Worm (Caenorhabditis elegans) whole organism, early embryonic: Measurements from ENCODE around the gene F18C5.10.

Source experiments
- B0310.2 ChIP-seq: sonication (generic microtip); optimal IDR thresholded peaks from 2 replicates; lab custom pipeline; 2016; ENCODE audit warnings: mild to moderate bottlenecking, missing genetic modification characterization, missing compliant biosample characterization
- F13C5.2 ChIP-seq: sonication (generic microtip); optimal IDR thresholded peaks from 2 replicates; lab custom pipeline; 2017; ENCODE audit warnings: mild to moderate bottlenecking, missing genetic modification characterization, inconsistent platforms, missing compliant biosample characterization
- aly-1 ChIP-seq: sonication (generic microtip); optimal IDR thresholded peaks from 2 replicates; lab custom pipeline; 2016; ENCODE audit warnings: missing genetic modification characterization, missing compliant biosample characterization
- ama-1 ChIP-seq: fragments of 150-350 bp; optimal IDR thresholded peaks from 2 replicates; lab custom pipeline; 2014
- ceh-13 ChIP-seq: fragments of 200-800 bp; sonication (Bioruptor generic); optimal IDR thresholded peaks from 2 replicates; lab custom pipeline; 2018; ENCODE audit warnings: mild to moderate bottlenecking, missing genetic modification characterization, missing compliant biosample characterization
- ceh-36 ChIP-seq: sonication (generic microtip); optimal IDR thresholded peaks from 2 replicates; lab custom pipeline; 2016; ENCODE audit warnings: missing genetic modification characterization, inconsistent platforms, missing compliant biosample characterization
- ets-7 ChIP-seq: sonication (generic microtip); optimal IDR thresholded peaks from 2 replicates; lab custom pipeline; 2016; ENCODE audit warnings: missing genotype, missing genetic modification characterization, missing compliant biosample characterization
- flt-1 ChIP-seq: fragments of 200-800 bp; sonication (Bioruptor generic); IDR thresholded peaks from 2 replicates; pipeline ENCODE4 v1.3.6; 2022; ENCODE audit warnings: missing genetic modification characterization, missing compliant biosample characterization
- hmbx-1 ChIP-seq: sonication (generic microtip); optimal IDR thresholded peaks from 2 replicates; lab custom pipeline; 2016; ENCODE audit warnings: mild to moderate bottlenecking, missing genetic modification characterization, missing compliant biosample characterization
- hmg-4 ChIP-seq: fragments of 200-800 bp; sonication (Bioruptor generic); optimal IDR thresholded peaks from 2 replicates; lab custom pipeline; 2018; ENCODE audit warnings: mild to moderate bottlenecking, missing genetic modification characterization, missing compliant biosample characterization
- hnd-1 ChIP-seq: sonication (generic microtip); optimal IDR thresholded peaks from 2 replicates; lab custom pipeline; 2016; ENCODE audit warnings: missing genetic modification characterization, missing compliant biosample characterization
- pes-1 ChIP-seq: fragments of 200-800 bp; sonication (Bioruptor generic); IDR thresholded peaks from 2 replicates; pipeline ENCODE4 v1.3.6; 2022; ENCODE audit warnings: missing genetic modification reagents, missing genetic modification characterization, missing compliant biosample characterization
- scrt-1 ChIP-seq: fragments of 200-800 bp; sonication (Bioruptor generic); IDR thresholded peaks from 2 replicates; pipeline ENCODE4 v1.3.6; 2022; ENCODE audit warnings: missing genetic modification characterization, missing compliant biosample characterization
- sea-1 ChIP-seq: fragments of 200-800 bp; sonication (Bioruptor generic); conservative IDR thresholded peaks from 2 replicates; pipeline ENCODE4 v1.3.6; 2022; ENCODE audit warnings: missing genetic modification characterization, missing compliant biosample characterization
- tbx-11 ChIP-seq: fragments of 200-800 bp; sonication (Bioruptor generic); IDR thresholded peaks from 2 replicates; pipeline ENCODE4 v1.3.6; 2022; ENCODE audit warnings: missing genetic modification characterization, missing compliant biosample characterization
- tbx-37 ChIP-seq: fragments of 200-800 bp; sonication (Bioruptor generic); conservative IDR thresholded peaks from 2 replicates; pipeline ENCODE4 v1.3.6; 2022; ENCODE audit warnings: missing genetic modification reagents, missing genetic modification characterization, missing compliant biosample characterization
- tra-4 ChIP-seq: sonication (generic microtip); optimal IDR thresholded peaks from 2 replicates; lab custom pipeline; 2017; ENCODE audit warnings: missing genetic modification characterization, missing compliant biosample characterization

The F18C5.10 gene

DNA sequence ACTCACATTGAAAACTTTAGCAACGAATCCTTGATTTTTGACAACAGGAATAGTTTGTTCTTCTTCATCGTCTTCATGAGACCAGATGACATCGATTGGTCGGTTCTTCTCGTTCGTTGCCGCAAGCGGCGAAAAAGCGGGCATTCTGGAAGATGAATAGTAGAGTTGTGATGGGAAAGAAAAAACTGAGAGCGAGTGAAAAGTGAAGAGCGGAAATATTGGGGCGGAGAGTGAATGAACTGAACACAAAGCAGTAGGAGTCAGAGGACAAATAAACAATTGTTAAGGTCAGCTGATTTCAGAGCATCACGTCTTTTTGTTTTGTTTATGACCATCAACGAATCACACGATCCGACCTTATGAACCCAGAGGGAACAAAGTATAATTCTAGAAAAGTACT lies at the start of gene F18C5.10:
Gene F18C5.10 (minus strand): TSS at position 145 of the 400 bp plus-strand sequence.
- no peak for TF ChIP-seq hnd-1 (tag; lab: Kevin White, UChicago)
- no peak for TF ChIP-seq ets-7 (tag; lab: Kevin White, UChicago)
- no peak for TF ChIP-seq pes-1 (GFP tag; lab: Robert Waterston, UW)
- TF ChIP-seq ama-1 (lab: Kevin White, UChicago): no peak
- TF ChIP-seq aly-1 (tag; lab: Kevin White, UChicago): no peak
- no peak for TF ChIP-seq hmg-4
- TF ChIP-seq sea-1 (GFP tag; lab: Robert Waterston, UW): no peak
- no peak for TF ChIP-seq scrt-1
- no peak for TF ChIP-seq tbx-11 (GFP tag; lab: Robert Waterston, UW)
- TF ChIP-seq tra-4: no peak
- TF ChIP-seq flt-1 (GFP tag; lab: Robert Waterston, UW): no peak
- TF ChIP-seq F13C5.2 (tag; lab: Kevin White, UChicago): no peak
- no peak for TF ChIP-seq B0310.2
- no peak for TF ChIP-seq tbx-37
- TF ChIP-seq ceh-13 (GFP tag; lab: Kevin White, UChicago): no peak
- TF ChIP-seq ceh-36 (tag; lab: Kevin White, UChicago): no peak
- TF ChIP-seq hmbx-1 (tag; lab: Kevin White, UChicago): no peak

DNA sequence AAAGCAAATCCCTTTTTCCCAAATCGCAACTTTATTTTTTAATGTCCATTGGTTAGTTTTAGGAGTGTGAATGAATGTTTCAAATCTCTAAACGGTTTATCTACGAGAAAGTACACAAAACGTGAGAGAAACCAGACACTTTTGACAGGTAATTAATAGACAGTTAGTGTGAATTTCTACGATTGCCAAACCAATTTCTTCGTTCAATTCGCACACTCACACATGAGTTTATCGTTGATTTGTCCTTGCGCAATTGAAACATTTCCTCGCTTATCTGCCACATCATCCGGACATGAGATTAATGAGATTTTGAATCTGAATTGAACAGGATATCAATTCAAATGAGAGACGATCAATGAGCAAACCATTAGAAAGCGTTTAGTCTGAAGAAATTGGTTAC lies 49.0 kb upstream of the F18C5.10 start:
- TF ChIP-seq hnd-1 (tag; lab: Kevin White, UChicago) (no peak), ceh-36 (tag; lab: Kevin White, UChicago) (no peak), ceh-13 (GFP tag; lab: Kevin White, UChicago) (no peak), tbx-37 (no peak), sea-1 (GFP tag; lab: Robert Waterston, UW) (no peak), ets-7 (tag; lab: Kevin White, UChicago) (no peak), ama-1 (lab: Kevin White, UChicago) (no peak), tbx-11 (GFP tag; lab: Robert Waterston, UW) (no peak), hmg-4 (no peak), hmbx-1 (tag; lab: Kevin White, UChicago) (no peak), B0310.2 (no peak), scrt-1 (no peak), pes-1 (GFP tag; lab: Robert Waterston, UW) (no peak), aly-1 (tag; lab: Kevin White, UChicago) (no peak)

DNA sequence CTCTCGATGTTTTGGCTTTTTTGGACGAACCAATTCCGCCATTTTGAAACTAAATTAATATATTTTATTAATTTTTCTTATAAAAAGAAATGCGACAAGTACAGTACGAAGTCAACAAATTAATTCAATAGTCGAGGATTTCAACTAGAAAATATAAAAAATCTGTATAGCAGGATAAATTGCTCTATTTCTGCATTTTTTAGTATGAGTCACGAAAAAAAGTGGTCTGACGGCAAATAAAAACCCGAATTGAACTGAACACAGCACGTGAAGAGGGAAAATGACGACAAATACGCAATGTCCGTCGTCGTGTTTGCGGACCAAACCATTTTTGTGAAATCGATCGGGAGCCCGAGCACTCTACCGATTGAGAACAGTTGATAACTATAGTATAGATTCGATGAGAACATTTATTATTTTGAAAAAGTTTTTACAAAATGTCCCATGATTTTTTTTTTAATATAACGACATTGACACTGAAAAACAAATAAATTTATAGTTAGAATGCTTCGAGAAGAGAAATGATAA lies 48.1 kb upstream of the F18C5.10 start, which contains the start of gene epg-5:
Gene epg-5 (minus strand): TSS at position 51 of the 528 bp plus-strand sequence.
- TF ChIP-seq hnd-1 (tag; lab: Kevin White, UChicago) (no peak), hmg-4 (no peak), scrt-1 (no peak), ceh-36 (tag; lab: Kevin White, UChicago) (no peak), ceh-13 (GFP tag; lab: Kevin White, UChicago) (no peak), ets-7 (tag; lab: Kevin White, UChicago) (no peak)

DNA sequence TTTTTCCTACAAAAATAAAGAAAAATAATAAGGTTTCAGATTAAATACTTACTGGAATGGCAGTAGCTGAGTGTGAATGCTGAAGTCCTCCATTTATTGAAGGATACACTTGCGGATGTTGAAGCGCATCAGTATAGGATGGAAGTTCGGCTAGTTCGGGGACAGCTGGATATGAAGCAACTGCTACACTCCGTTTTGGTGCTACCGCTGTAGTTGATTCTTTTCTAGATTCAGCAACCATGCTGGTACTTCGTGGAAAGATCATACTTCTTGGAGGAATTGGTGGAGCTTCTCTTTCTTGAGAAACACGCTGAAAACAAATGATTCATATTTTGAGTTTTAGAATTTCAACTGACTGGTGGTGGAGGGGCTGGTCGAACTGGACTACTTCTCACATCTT lies 47.4 kb upstream of the F18C5.10 start:
- TF ChIP-seq ets-7 (tag; lab: Kevin White, UChicago) (no peak), ceh-36 (tag; lab: Kevin White, UChicago) (no peak), tbx-37 (no peak), ama-1 (lab: Kevin White, UChicago) (no peak), hmbx-1 (tag; lab: Kevin White, UChicago) (no peak), pes-1 (GFP tag; lab: Robert Waterston, UW) (no peak), F13C5.2 (tag; lab: Kevin White, UChicago) (no peak), sea-1 (GFP tag; lab: Robert Waterston, UW) (no peak), tra-4 (no peak), tbx-11 (GFP tag; lab: Robert Waterston, UW) (no peak), B0310.2 (no peak), ceh-13 (GFP tag; lab: Kevin White, UChicago) (no peak)

DNA sequence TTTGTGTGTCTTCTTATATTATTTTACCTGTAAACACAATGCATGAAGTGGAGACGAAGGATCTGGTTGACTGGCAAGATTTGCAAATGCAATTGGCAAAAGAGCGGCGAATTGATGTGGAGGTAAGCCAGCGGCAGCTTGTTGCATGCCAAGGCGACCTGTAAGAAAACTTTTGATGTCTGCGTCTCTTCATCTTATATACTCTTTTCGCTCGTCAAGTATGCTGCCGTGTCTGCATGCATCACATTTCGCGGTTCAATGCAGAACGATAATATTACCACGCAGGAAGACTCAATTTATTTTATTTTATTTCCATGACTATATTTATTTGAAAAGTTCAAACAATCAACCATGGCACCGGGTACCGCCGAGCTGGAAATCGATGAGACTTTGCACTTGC lies 39.7 kb upstream of the F18C5.10 start, which contains the start of gene vps-33.2:
Gene vps-33.2 (plus strand): TSS at position 244 of the 400 bp plus-strand sequence.
- no peak for TF ChIP-seq sea-1 (GFP tag; lab: Robert Waterston, UW)
- TF ChIP-seq B0310.2: no peak
- TF ChIP-seq ets-7 (tag; lab: Kevin White, UChicago): no peak
- no peak for TF ChIP-seq F13C5.2 (tag; lab: Kevin White, UChicago)
- no peak for TF ChIP-seq pes-1 (GFP tag; lab: Robert Waterston, UW)
- TF ChIP-seq flt-1 (GFP tag; lab: Robert Waterston, UW): no peak
- no peak for TF ChIP-seq hmbx-1 (tag; lab: Kevin White, UChicago)
- TF ChIP-seq aly-1 (tag; lab: Kevin White, UChicago): no peak
- TF ChIP-seq ama-1 (lab: Kevin White, UChicago): no peak
- TF ChIP-seq tbx-37: no peak
- no peak for TF ChIP-seq ceh-13 (GFP tag; lab: Kevin White, UChicago)
- no peak for TF ChIP-seq hmg-4

DNA sequence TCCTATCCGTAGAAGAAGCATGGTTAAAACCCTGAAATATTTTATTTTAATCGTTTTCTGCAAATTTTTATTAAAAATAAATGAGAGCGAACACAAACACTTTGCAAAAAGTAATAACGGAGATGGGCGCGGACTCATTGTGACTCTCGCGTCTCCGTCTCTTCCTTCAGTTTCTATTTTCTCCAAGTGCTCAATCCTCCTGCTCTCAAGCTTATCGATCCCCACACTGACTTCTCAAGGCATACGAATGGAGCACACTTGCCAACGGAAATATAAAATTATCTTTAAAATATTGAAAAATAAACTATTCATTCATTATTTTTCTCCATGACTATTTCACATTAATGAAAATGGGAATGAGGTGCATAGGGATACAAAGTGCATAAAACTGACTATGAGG lies 36.8 kb upstream of the F18C5.10 start, which contains the start of gene dnj-8:
Gene dnj-8 (minus strand): TSS at position 31 of the 400 bp plus-strand sequence.
- TF ChIP-seq B0310.2: no peak
- TF ChIP-seq hnd-1 (tag; lab: Kevin White, UChicago): no peak
- TF ChIP-seq ets-7 (tag; lab: Kevin White, UChicago): no peak
- TF ChIP-seq hmbx-1 (tag; lab: Kevin White, UChicago): no peak
- TF ChIP-seq scrt-1: no peak
- TF ChIP-seq tra-4: no peak
- TF ChIP-seq ama-1 (lab: Kevin White, UChicago): no peak
- no peak for TF ChIP-seq F13C5.2 (tag; lab: Kevin White, UChicago)

DNA sequence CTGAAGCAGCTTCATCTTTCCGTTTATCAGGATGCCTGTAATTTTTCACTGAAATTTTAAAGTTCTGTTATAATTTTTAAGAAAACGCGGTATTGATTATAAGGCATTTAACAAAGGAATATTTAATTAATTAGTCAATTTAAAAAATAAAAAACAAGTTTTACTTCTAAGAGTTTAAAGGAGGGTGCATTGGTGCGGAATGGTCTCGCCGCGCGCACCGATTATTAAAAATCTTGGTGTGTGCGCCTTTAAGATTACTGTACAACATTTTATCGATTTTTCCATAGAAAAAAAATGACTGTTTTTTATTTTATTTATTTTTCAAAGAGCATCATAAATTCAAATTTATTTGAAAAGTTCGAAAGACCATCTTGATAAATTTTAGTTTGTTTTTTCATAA lies 36.3 kb upstream of the F18C5.10 start:
- TF ChIP-seq ceh-13 (GFP tag; lab: Kevin White, UChicago) (no peak), F13C5.2 (tag; lab: Kevin White, UChicago) (no peak), ets-7 (tag; lab: Kevin White, UChicago) (no peak), sea-1 (GFP tag; lab: Robert Waterston, UW) (no peak), B0310.2 (no peak), ama-1 (lab: Kevin White, UChicago) (no peak), hnd-1 (tag; lab: Kevin White, UChicago) (no peak), aly-1 (tag; lab: Kevin White, UChicago) (no peak)
